Fruit fly (Drosophila melanogaster): Measurements from ENCODE around the gene Rip11.

DNA sequence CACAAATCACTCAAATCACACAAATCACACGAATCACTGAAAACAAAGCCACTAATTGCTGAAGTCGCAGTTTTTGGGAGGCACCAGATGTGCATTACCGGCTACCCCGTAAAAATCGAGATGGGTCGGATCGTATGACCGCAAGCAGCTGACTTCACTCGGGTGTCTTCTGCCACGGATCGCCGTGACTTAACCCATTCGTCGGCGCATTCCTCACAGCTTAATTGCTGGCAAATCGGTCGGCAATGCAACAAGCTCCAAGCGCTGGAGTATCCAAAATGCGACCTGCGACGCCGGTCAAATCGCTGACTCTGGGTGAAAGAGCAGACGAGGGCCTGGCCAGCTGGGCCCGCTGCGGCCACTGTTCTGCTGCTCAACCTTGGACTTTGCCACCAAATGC is 35.4 kb upstream of the Rip11 start:
- TF ChIP-seq CG12605 (GFP tag; IDR thresholded peaks at IDR 0.05) (no peak), D1 (tag; optimal IDR thresholded peaks at IDR 0.05) (no peak), CG34367 (tag; optimal IDR thresholded peaks at IDR 0.05) (no peak), CG13204 (GFP tag; optimal IDR thresholded peaks at IDR 0.05) (no peak)
